Fruit fly (Drosophila melanogaster) Kc167 (cell line): ENCODE results near the gene Lk6.

Experiments used
- Myc ChIP-seq: fragments of >200 bp; optimal IDR thresholded peaks from 2 replicates; lab custom pipeline; 2017; ENCODE audit warnings: missing external identifiers
- Sin3A ChIP-seq: fragments of >200 bp; optimal IDR thresholded peaks from 2 replicates; lab custom pipeline; 2018; ENCODE audit warnings: missing external identifiers
- h ChIP-seq: fragments of >200 bp; optimal IDR thresholded peaks from 3 replicates; lab custom pipeline; 2018; ENCODE audit warnings: missing external identifiers
- insv ChIP-seq: fragments of >200 bp; optimal IDR thresholded peaks from 3 replicates; lab custom pipeline; 2018; ENCODE audit warnings: missing external identifiers
- psq ChIP-seq: fragments of >200 bp; optimal IDR thresholded peaks from 2 replicates; lab custom pipeline; 2017; ENCODE audit warnings: missing external identifiers
- ttk ChIP-seq: sonication (Bioruptor generic); optimal IDR thresholded peaks from 2 replicates; lab custom pipeline; 2017; ENCODE audit warnings: missing external identifiers

Lk6 gene

DNA sequence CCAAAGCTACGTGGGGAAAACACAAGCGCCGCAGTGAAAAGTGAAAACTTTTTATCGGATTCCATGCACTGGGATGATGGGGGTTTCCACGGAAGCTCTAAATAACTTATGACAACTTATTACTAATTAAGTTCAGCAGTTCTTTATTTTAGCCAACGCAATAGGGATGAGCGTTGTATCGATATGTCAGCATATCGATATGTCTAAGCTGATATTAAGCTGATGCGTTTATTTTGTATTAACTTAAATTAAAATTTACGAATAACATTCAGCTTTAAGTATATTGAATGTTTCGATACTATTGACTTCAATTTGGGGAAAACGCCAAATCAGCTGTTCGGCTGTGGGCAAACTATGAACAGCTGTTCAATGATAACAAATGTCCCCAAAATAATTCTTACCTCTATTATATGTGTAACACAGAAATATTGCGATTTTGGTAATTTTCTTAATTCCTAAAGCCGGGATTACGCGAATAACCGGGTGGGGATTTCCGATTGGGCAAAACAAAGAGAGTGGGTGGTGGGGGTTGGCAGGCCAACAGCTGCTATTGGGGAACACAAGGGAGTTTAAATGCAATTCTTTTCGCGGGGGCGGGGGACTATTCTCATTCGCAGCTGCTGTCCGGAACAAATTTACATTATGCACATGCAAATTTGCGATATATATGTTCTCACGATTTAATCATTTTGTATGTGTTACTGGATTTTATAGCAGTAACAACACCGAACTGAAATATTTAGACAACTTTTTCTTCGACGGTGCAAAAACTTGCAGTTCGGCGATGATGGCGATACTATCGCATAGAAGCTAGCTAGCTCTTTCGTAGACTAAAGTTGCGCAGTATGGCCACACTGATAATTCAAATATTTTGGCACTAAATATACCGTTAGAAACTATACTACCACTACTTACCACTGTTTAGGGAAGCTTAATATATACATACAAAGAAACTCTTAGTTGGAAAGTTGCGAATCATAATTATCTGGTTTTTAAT is 14.7 kb downstream of the Lk6 start, which contains the start of gene CG6923:
Gene CG6923 (minus strand): TSS at position 733 of the 997 bp plus-strand sequence.
- TF ChIP-seq Sin3A (lab: Kevin White, UChicago) (no peak), h (lab: Kevin White, UChicago) (no peak), psq (lab: Kevin White, UChicago) (no peak), ttk (lab: Kevin White, UChicago) (no peak), insv (lab: Kevin White, UChicago) (no peak), Myc (lab: Kevin White, UChicago) (no peak)

DNA sequence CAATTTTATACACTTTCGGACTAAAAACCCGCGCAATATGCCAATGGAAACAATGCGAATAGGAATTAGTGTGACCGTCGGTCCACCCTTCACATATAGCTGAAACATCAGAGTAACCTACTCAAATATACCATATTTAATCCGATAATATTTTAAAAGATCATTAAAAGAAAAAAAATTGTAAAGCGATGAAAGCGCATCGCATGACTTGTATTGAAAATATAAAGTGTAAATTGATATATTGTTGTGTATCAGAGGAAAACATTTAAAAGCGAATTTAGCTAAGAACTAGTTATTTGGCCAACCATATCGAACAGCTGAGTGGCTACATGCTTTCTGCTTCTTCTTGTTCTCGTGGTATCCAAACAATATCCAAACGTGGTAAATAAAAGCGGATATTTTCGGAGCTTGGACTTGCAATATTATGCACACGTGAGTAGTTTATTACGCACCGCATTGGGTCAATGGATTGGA is 22.5 kb downstream of the Lk6 start, which contains the start of the genes Blm and CG14722:
Gene Blm (minus strand): TSS at position 54 of the 474 bp plus-strand sequence.
Gene CG14722 (plus strand): TSS at position 161 of the 474 bp plus-strand sequence.
- TF ChIP-seq insv (lab: Kevin White, UChicago) (no peak), Myc (lab: Kevin White, UChicago) (no peak), h (lab: Kevin White, UChicago) (no peak), ttk (lab: Kevin White, UChicago) (no peak), Sin3A (lab: Kevin White, UChicago) (no peak), psq (lab: Kevin White, UChicago) (no peak)

DNA sequence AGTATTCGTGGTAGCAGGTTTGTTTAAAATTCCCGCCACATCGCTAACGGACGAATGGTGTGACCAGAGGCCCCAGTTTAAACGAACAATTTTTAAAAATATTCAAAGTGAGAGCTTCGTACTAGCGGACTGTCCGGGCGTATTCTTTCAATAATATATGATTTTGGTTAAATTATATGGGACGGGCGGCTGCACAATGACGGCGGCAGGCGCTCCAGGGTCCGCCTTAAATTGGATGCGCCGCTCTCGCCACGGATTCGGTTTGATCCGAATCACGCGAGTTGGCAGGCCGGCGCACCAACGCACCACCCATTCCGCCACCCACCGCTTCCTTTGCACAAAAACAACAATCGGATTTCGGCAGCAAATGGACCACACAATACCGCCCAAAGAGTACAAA is 28.9 kb downstream of the Lk6 start, which contains the start of gene CG14721:
Gene CG14721 (plus strand): TSS at position 111 of the 400 bp plus-strand sequence.
- TF ChIP-seq h (lab: Kevin White, UChicago) (no peak), Myc (lab: Kevin White, UChicago) (no peak), ttk (lab: Kevin White, UChicago) (no peak), Sin3A (lab: Kevin White, UChicago) (no peak), insv (lab: Kevin White, UChicago) (no peak), psq (lab: Kevin White, UChicago) (no peak)

DNA sequence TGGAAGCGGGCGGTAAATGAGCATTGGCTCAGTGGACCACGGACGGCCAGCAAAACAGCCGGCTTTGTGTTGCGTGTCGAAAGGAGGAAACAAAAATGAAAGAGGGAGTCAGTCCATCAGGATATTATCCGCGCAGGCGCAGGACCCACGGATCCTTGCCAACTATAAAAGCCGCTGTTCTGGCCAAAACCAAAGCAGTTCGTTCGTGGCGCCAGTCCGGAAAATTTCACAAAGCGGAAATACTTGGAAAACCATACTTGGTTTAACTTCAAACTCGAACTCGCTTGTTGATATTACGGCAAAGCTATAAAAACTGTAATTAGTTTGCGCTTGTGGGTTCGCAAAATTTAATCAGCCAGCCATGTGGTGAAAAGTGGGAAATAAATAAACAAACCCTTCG is 42.7 kb downstream of the Lk6 start, which contains the start of gene CG12594:
Gene CG12594 (plus strand): TSS at position 142 of the 400 bp plus-strand sequence.
- no peak for TF ChIP-seq ttk (lab: Kevin White, UChicago)
- no peak for TF ChIP-seq h (lab: Kevin White, UChicago)
- TF ChIP-seq Myc (lab: Kevin White, UChicago), result no peak
- TF ChIP-seq insv (lab: Kevin White, UChicago), result no peak
- TF ChIP-seq Sin3A (lab: Kevin White, UChicago), result no peak
- no peak for TF ChIP-seq psq (lab: Kevin White, UChicago)

DNA sequence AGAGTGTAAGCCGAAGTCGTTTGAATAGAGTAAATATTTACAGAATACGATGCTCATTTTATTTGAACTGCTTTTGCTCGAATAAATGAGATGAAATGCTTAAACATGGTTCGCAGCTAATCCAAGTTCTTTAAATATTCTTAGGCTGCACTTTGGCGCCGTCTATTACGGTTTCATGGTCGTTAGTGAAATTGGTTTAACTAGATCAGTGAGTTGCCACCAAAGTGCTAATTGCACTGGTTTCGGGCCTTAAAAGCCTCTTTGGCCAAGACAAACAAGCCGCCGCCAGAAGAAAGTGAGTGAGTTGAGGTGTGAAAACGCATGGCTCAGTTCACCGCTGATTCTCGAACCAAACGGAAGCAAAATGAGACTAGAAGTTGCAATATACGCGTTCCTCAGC is 52.9 kb downstream of the Lk6 start, which contains the start of gene CG14720:
Gene CG14720 (plus strand): TSS at position 301 of the 400 bp plus-strand sequence.
- TF ChIP-seq ttk (lab: Kevin White, UChicago) (no peak), h (lab: Kevin White, UChicago) (no peak), Sin3A (lab: Kevin White, UChicago) (no peak), psq (lab: Kevin White, UChicago) (no peak), insv (lab: Kevin White, UChicago) (no peak), Myc (lab: Kevin White, UChicago) (no peak)

DNA sequence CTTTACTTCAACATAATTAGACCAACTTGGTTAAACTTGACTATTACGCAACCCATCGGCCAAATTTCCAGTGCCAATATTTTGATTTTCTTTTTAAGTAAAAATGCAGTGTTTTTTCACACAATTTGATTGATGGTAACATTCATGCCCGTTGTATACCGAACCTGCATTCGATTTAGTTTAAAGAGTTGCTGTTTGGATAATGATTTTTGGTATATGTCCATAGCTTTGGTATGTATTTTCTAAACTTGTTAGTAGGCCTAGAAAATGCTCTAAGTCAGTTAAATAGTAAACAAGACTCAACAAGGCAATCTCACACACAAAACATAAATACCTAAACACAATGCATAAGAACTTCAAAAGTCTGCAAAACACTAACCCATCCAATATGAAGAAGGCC is 60.5 kb downstream of the Lk6 start, which contains the start of gene I-t:
Gene I-t (plus strand): TSS at position 301 of the 400 bp plus-strand sequence.
- no peak for TF ChIP-seq insv (lab: Kevin White, UChicago)
- no peak for TF ChIP-seq Myc (lab: Kevin White, UChicago)
- no peak for TF ChIP-seq ttk (lab: Kevin White, UChicago)
- no peak for TF ChIP-seq h (lab: Kevin White, UChicago)
- TF ChIP-seq psq (lab: Kevin White, UChicago), result no peak
- no peak for TF ChIP-seq Sin3A (lab: Kevin White, UChicago)
